Worm (Caenorhabditis elegans) whole organism, L4 larva: Measurements from ENCODE around the gene his-5.

Source experiments
- lin-13 ChIP-seq: fragments of 150-350 bp; optimal IDR thresholded peaks from 2 replicates; lab custom pipeline; 2014; ENCODE audit warnings: missing biosample characterization, missing genetic modification reagents, missing genetic modification characterization
- nhr-10 ChIP-seq: fragments of 150-350 bp; optimal IDR thresholded peaks from 2 replicates; lab custom pipeline; 2014; ENCODE audit warnings: missing biosample characterization, missing genetic modification characterization

ce11 chrV:8513361-8513760, 21.7 kb upstream of the his-5 start, which contains the start of gene F45F2.9:
- TF ChIP-seq nhr-10 (tag; lab: Kevin White, UChicago): no peak
- TF ChIP-seq lin-13 (GFP tag; lab: Kevin White, UChicago): no peak
